Worm (Caenorhabditis elegans) whole organism, L4 larva: ENCODE results near the gene clec-173.

ENCODE experiments used
- ceh-28 ChIP-seq: fragments of 150-350 bp; optimal IDR thresholded peaks from 2 replicates; lab custom pipeline; 2014; ENCODE audit warnings: missing biosample characterization, missing genetic modification reagents, missing genetic modification characterization
- daf-8 ChIP-seq: fragments of 200-800 bp; sonication (Bioruptor generic); IDR thresholded peaks from 2 replicates; pipeline ENCODE4 v1.3.6; 2022; ENCODE audit warnings: missing genetic modification characterization, missing compliant biosample characterization
- lsy-2 ChIP-seq, 2 experiments: fragments of 150-350 bp in 1 of 2; sonication (generic microtip) in 1 of 2; optimal IDR thresholded peaks; 2 replicates each; lab custom pipeline; 2014 to 2017; ENCODE audit warnings: missing biosample characterization in 2 of 2, missing genetic modification characterization in 2 of 2
- nhr-76 ChIP-seq: fragments of 150-350 bp; optimal IDR thresholded peaks from 2 replicates; lab custom pipeline; 2014; ENCODE audit warnings: missing biosample characterization, missing genetic modification characterization
- skn-1 ChIP-seq: fragments of 150-350 bp; optimal IDR thresholded peaks from 2 replicates; lab custom pipeline; 2014; ENCODE audit warnings: missing biosample characterization, missing genetic modification characterization
- unc-39 ChIP-seq: sonication (generic microtip); optimal IDR thresholded peaks from 2 replicates; lab custom pipeline; 2017; ENCODE audit warnings: missing biosample characterization, missing genetic modification characterization

ce11 chrIV:3310662-3311219 lies 43.3 kb upstream of the clec-173 start:
- no peak for TF ChIP-seq unc-39 (tag; lab: Kevin White, UChicago)
- no peak for TF ChIP-seq lsy-2 (tag; optimal IDR thresholded peaks at IDR 0.05; lab: Kevin White, UChicago)
- no peak for TF ChIP-seq nhr-76 (tag; lab: Kevin White, UChicago)
- no peak for TF ChIP-seq ceh-28
- no peak for TF ChIP-seq daf-8
- no peak for TF ChIP-seq skn-1 (tag; lab: Kevin White, UChicago)
